Worm (Caenorhabditis elegans) whole organism, young adult: Measurements from ENCODE around the gene fox-1.

Source experiments
- B0261.1 ChIP-seq: sonication (generic microtip); optimal IDR thresholded peaks from 2 replicates; lab custom pipeline; 2016; ENCODE audit warnings: mild to moderate bottlenecking, missing genetic modification characterization, moderate library complexity, missing compliant biosample characterization
- B0336.3 ChIP-seq: fragments of 200-800 bp; sonication (Bioruptor generic); IDR thresholded peaks from 2 replicates; pipeline ENCODE4 v1.3.6; 2022; ENCODE audit warnings: missing genetic modification characterization, missing compliant biosample characterization
- F10E7.11 ChIP-seq: sonication (generic microtip); optimal IDR thresholded peaks from 2 replicates; lab custom pipeline; 2017; ENCODE audit warnings: mild to moderate bottlenecking, missing genetic modification characterization, moderate library complexity, missing compliant biosample characterization
- F49E8.2 ChIP-seq: sonication (generic microtip); optimal IDR thresholded peaks from 3 replicates; lab custom pipeline; 2017; ENCODE audit warnings: missing genetic modification characterization, mild to moderate bottlenecking, missing compliant biosample characterization, antibody characterized with exemption, moderate library complexity; ENCODE audit not compliant: insufficient read depth
- F57C9.4 ChIP-seq: sonication (generic microtip); optimal IDR thresholded peaks from 2 replicates; lab custom pipeline; 2017; ENCODE audit warnings: mild to moderate bottlenecking, missing genetic modification characterization, missing compliant biosample characterization
- Y53G8AR.9 ChIP-seq: fragments of 200-800 bp; sonication (Bioruptor generic); conservative IDR thresholded peaks from 2 replicates; pipeline ENCODE4 v1.3.6; 2022; ENCODE audit warnings: missing genetic modification reagents, missing genetic modification characterization, missing compliant biosample characterization
- Y67H2A.10 ChIP-seq: fragments of 200-800 bp; sonication (Bioruptor generic); conservative IDR thresholded peaks from 2 replicates; pipeline ENCODE4 v1.3.6; 2022; ENCODE audit warnings: missing genetic modification reagents, missing genetic modification characterization, missing compliant biosample characterization
- Y95B8A.8 ChIP-seq: fragments of 200-800 bp; sonication (Bioruptor generic); IDR thresholded peaks from 2 replicates; pipeline ENCODE4 v1.3.6; 2022; ENCODE audit warnings: missing genetic modification reagents, missing genetic modification characterization, missing compliant biosample characterization
- akir-1 ChIP-seq: fragments of 200-800 bp; sonication (Bioruptor generic); optimal IDR thresholded peaks from 2 replicates; lab custom pipeline; 2018; ENCODE audit warnings: mild to moderate bottlenecking, missing genetic modification characterization, moderate library complexity, missing compliant biosample characterization
- bed-1 ChIP-seq: fragments of 200-800 bp; sonication (Bioruptor generic); IDR thresholded peaks from 2 replicates; pipeline ENCODE4 v1.3.6; 2022; ENCODE audit warnings: missing genetic modification reagents, missing genetic modification characterization, missing compliant biosample characterization
- ceh-79 ChIP-seq: sonication (generic microtip); optimal IDR thresholded peaks from 2 replicates; lab custom pipeline; 2017; ENCODE audit warnings: mild to moderate bottlenecking, missing genetic modification characterization, missing compliant biosample characterization
- dox-1 ChIP-seq: fragments of 200-800 bp; sonication (Bioruptor generic); IDR thresholded peaks from 2 replicates; pipeline ENCODE4 v1.3.6; 2022; ENCODE audit warnings: missing genetic modification reagents, missing genetic modification characterization, missing compliant biosample characterization
- dpl-1 ChIP-seq: fragments of 150-350 bp; optimal IDR thresholded peaks from 2 replicates; lab custom pipeline; 2014; ENCODE audit warnings: missing biosample characterization, missing genetic modification reagents, missing genetic modification characterization
- egl-44 ChIP-seq: fragments of 200-800 bp; sonication (Bioruptor generic); IDR thresholded peaks from 2 replicates; pipeline ENCODE4 v1.3.6; 2022; ENCODE audit warnings: missing genetic modification reagents, missing genetic modification characterization, missing compliant biosample characterization
- egrh-3 ChIP-seq: fragments of 200-800 bp; sonication (Bioruptor generic); IDR thresholded peaks from 2 replicates; pipeline ENCODE4 v1.3.6; 2022; ENCODE audit warnings: missing genetic modification reagents, missing genetic modification characterization, missing compliant biosample characterization
- ets-4 ChIP-seq: fragments of 200-800 bp; sonication (Bioruptor generic); optimal IDR thresholded peaks from 2 replicates; lab custom pipeline; 2018; ENCODE audit warnings: mild to moderate bottlenecking, missing genetic modification characterization, missing compliant biosample characterization
- him-1 ChIP-seq: sonication (generic microtip); optimal IDR thresholded peaks from 2 replicates; lab custom pipeline; 2016; ENCODE audit warnings: missing genotype, missing genetic modification reagents, missing genetic modification characterization, missing compliant biosample characterization
- hmg-1.2 ChIP-seq: fragments of 200-800 bp; sonication (Bioruptor generic); IDR thresholded peaks from 2 replicates; pipeline ENCODE4 v1.3.6; 2022; ENCODE audit warnings: missing genetic modification reagents, missing genetic modification characterization, missing compliant biosample characterization
- hmg-20 ChIP-seq: fragments of 200-800 bp; sonication (Bioruptor generic); IDR thresholded peaks from 2 replicates; pipeline ENCODE4 v1.3.6; 2022; ENCODE audit warnings: missing genetic modification reagents, missing genetic modification characterization, missing compliant biosample characterization
- hrde-1 ChIP-seq: sonication (generic microtip); optimal IDR thresholded peaks from 2 replicates; lab custom pipeline; 2016; ENCODE audit warnings: missing genetic modification characterization, mild to moderate bottlenecking, missing compliant biosample characterization, moderate library complexity, missing genotype, missing genetic modification reagents, borderline replicate concordance
- hsf-1 ChIP-seq: fragments of 200-800 bp; sonication (Bioruptor generic); IDR thresholded peaks from 2 replicates; pipeline ENCODE4 v1.3.6; 2022; ENCODE audit warnings: missing genetic modification reagents, missing genetic modification characterization, missing compliant biosample characterization
- let-526 ChIP-seq: fragments of 200-800 bp; sonication (Bioruptor generic); IDR thresholded peaks from 2 replicates; pipeline ENCODE4 v1.3.6; 2022; ENCODE audit warnings: missing genetic modification reagents, missing genetic modification characterization, missing compliant biosample characterization
- lin-35 ChIP-seq, 3 experiments: fragments of 150-350 bp in 2 of 3; sonication (generic microtip) in 1 of 3; optimal IDR thresholded peaks; 2 replicates each; lab custom pipeline; 2014 to 2018; ENCODE audit warnings: missing biosample characterization in 3 of 3, missing genetic modification characterization in 3 of 3, missing genetic modification reagents in 3 of 3
- lin-40 ChIP-seq: sonication (generic microtip); optimal IDR thresholded peaks from 2 replicates; lab custom pipeline; 2016; ENCODE audit warnings: missing genetic modification characterization, mild to moderate bottlenecking, missing compliant biosample characterization, missing genotype, missing genetic modification reagents
- lsl-1 ChIP-seq: fragments of 200-800 bp; sonication (Bioruptor generic); optimal IDR thresholded peaks from 2 replicates; lab custom pipeline; 2018; ENCODE audit warnings: mild to moderate bottlenecking, missing genetic modification characterization, moderate library complexity, missing compliant biosample characterization
- madf-3 ChIP-seq: fragments of 200-800 bp; sonication (Bioruptor generic); IDR thresholded peaks from 2 replicates; pipeline ENCODE4 v1.3.6; 2022; ENCODE audit warnings: missing genetic modification reagents, missing genetic modification characterization, missing compliant biosample characterization
- madf-6 ChIP-seq: fragments of 200-800 bp; sonication (Bioruptor generic); IDR thresholded peaks from 2 replicates; pipeline ENCODE4 v1.3.6; 2022; ENCODE audit warnings: missing genetic modification reagents, missing genetic modification characterization, missing compliant biosample characterization
- mxl-1 ChIP-seq: sonication (generic microtip); optimal IDR thresholded peaks from 2 replicates; lab custom pipeline; 2016; ENCODE audit warnings: missing genetic modification characterization, missing compliant biosample characterization
- nhr-179 ChIP-seq: sonication (generic microtip); optimal IDR thresholded peaks from 2 replicates; lab custom pipeline; 2016; ENCODE audit warnings: mild to moderate bottlenecking, missing genetic modification characterization, missing compliant biosample characterization
- nhr-80 ChIP-seq: sonication (generic microtip); optimal IDR thresholded peaks from 2 replicates; lab custom pipeline; 2016; ENCODE audit warnings: missing genetic modification characterization, missing compliant biosample characterization
- repo-1 ChIP-seq: sonication (generic microtip); optimal IDR thresholded peaks from 2 replicates; lab custom pipeline; 2017; ENCODE audit warnings: mild to moderate bottlenecking, missing genetic modification characterization, missing compliant biosample characterization
- tlf-1 ChIP-seq: fragments of 200-800 bp; sonication (Bioruptor generic); optimal IDR thresholded peaks from 2 replicates; lab custom pipeline; 2018; ENCODE audit warnings: mild to moderate bottlenecking, missing genetic modification characterization, missing compliant biosample characterization
- unc-130 ChIP-seq: sonication (generic microtip); optimal IDR thresholded peaks from 2 replicates; lab custom pipeline; 2016; ENCODE audit warnings: missing genetic modification reagents, missing genetic modification characterization, missing compliant biosample characterization
- xnd-1 ChIP-seq: sonication (generic microtip); optimal IDR thresholded peaks from 2 replicates; lab custom pipeline; 2016; ENCODE audit warnings: missing genotype, missing genetic modification reagents, missing genetic modification characterization, missing compliant biosample characterization
- zim-3 ChIP-seq: sonication (generic microtip); optimal IDR thresholded peaks from 2 replicates; lab custom pipeline; 2017; ENCODE audit warnings: mild to moderate bottlenecking, missing genetic modification characterization, moderate library complexity, missing compliant biosample characterization
- ztf-25 ChIP-seq: fragments of 200-800 bp; sonication (Bioruptor generic); IDR thresholded peaks from 2 replicates; pipeline ENCODE4 v1.3.6; 2022; ENCODE audit warnings: missing genetic modification reagents, missing genetic modification characterization, missing compliant biosample characterization
- ztf-28 ChIP-seq: fragments of 200-800 bp; sonication (Bioruptor generic); IDR thresholded peaks from 2 replicates; pipeline ENCODE4 v1.3.6; 2022; ENCODE audit warnings: missing genetic modification reagents, missing genetic modification characterization, missing compliant biosample characterization

fox-1 gene

ce11 chrX:2430317-2430716 lies 29.4 kb downstream of the fox-1 start:
- TF ChIP-seq xnd-1 (tag; lab: Kevin White, UChicago) (no peak), lin-40 (no peak), ztf-28 (no peak), mxl-1 (tag; lab: Kevin White, UChicago) (no peak), egl-44 (GFP tag; lab: Robert Waterston, UW) (no peak), F10E7.11 (tag; lab: Kevin White, UChicago) (no peak), F49E8.2 (tag; lab: Kevin White, UChicago) (no peak), hrde-1 (tag; lab: Kevin White, UChicago) (no peak), unc-130 (GFP tag; lab: Kevin White, UChicago) (no peak), hsf-1 (GFP tag; lab: Robert Waterston, UW) (no peak), ets-4 (no peak), hmg-20 (GFP tag; lab: Robert Waterston, UW) (no peak)

- TF ChIP-seq egrh-3 (GFP tag; lab: Robert Waterston, UW) (no peak), nhr-179 (tag; lab: Kevin White, UChicago) (no peak), lin-35 (GFP tag; optimal IDR thresholded peaks at IDR 0.05; lab: Kevin White, UChicago) (no peak), ztf-25 (GFP tag; lab: Robert Waterston, UW) (no peak), Y53G8AR.9 (GFP tag; lab: Robert Waterston, UW) (no peak), Y67H2A.10 (GFP tag; lab: Robert Waterston, UW) (no peak), dox-1 (no peak), B0261.1 (tag; lab: Kevin White, UChicago) (no peak), hmg-1.2 (GFP tag; lab: Robert Waterston, UW) (no peak), repo-1 (tag; lab: Kevin White, UChicago) (no peak), lsl-1 (no peak), let-526 (GFP tag; lab: Robert Waterston, UW) (no peak), akir-1 (GFP tag; lab: Kevin White, UChicago) (no peak), dpl-1 (GFP tag; lab: Kevin White, UChicago) (no peak), madf-3 (no peak), Y95B8A.8 (no peak)
Observed at ce11 chrX:2427404-2427803, 32.3 kb downstream of the fox-1 start, which contains the start of gene gcy-31. gcy-31 (minus strand) TSS chrX:2427504.

- no peak for TF ChIP-seq bed-1
- TF ChIP-seq F57C9.4 (tag; lab: Kevin White, UChicago): no peak
- no peak for TF ChIP-seq him-1 (tag; lab: Kevin White, UChicago)
- TF ChIP-seq ceh-79 (tag; lab: Kevin White, UChicago): no peak
- TF ChIP-seq zim-3 (tag; lab: Kevin White, UChicago): no peak
- TF ChIP-seq Y67H2A.10 (GFP tag; lab: Robert Waterston, UW): no peak
- no peak for TF ChIP-seq tlf-1
- no peak for TF ChIP-seq madf-6 (GFP tag; lab: Robert Waterston, UW)
- TF ChIP-seq xnd-1 (tag; lab: Kevin White, UChicago): no peak
- no peak for TF ChIP-seq B0336.3
- TF ChIP-seq nhr-80 (tag; lab: Kevin White, UChicago): no peak
- TF ChIP-seq, all 124 proteins: peak for 0
Observed at ce11 chrX:2426932-2427331, 32.8 kb downstream of the fox-1 start.
